Fruit fly (Drosophila melanogaster) whole organism, embryonic: ENCODE results near the gene Cep135.

Source experiments
- ATbp ChIP-seq: fragments of 200-800 bp; sonication (Bioruptor generic); optimal IDR thresholded peaks from 2 replicates; lab custom pipeline; 2017; ENCODE audit warnings: missing biosample characterization, mild to moderate bottlenecking, missing genetic modification characterization, missing genetic modification reagents
- CG1024 ChIP-seq: fragments of 200-800 bp; sonication (Bioruptor generic); IDR thresholded peaks from 2 replicates; pipeline ENCODE4 v1.3.6; 2022; ENCODE audit warnings: missing biosample characterization, missing genetic modification characterization
- CG10543 ChIP-seq: fragments of 200-800 bp; sonication (Bioruptor generic); optimal IDR thresholded peaks from 3 replicates; lab custom pipeline; 2017; ENCODE audit warnings: missing biosample characterization, mild to moderate bottlenecking, missing genetic modification characterization, moderate library complexity
- CG12236 ChIP-seq: fragments of 200-800 bp; sonication (Bioruptor generic); optimal IDR thresholded peaks from 2 replicates; lab custom pipeline; 2016; ENCODE audit warnings: missing biosample characterization, missing genetic modification characterization
- CG1233 ChIP-seq: fragments of 200-800 bp; sonication (Bioruptor generic); optimal IDR thresholded peaks from 4 replicates; lab custom pipeline; 2018; ENCODE audit warnings: missing biosample characterization, mild to moderate bottlenecking, missing genetic modification characterization
- CG13424 ChIP-seq: fragments of 200-800 bp; sonication (Bioruptor generic); optimal IDR thresholded peaks from 2 replicates; lab custom pipeline; 2019; ENCODE audit warnings: missing biosample characterization, mild to moderate bottlenecking, missing genetic modification characterization, moderate library complexity
- CG14667 ChIP-seq: fragments of 200-800 bp; sonication (Bioruptor generic); IDR thresholded peaks from 2 replicates; pipeline ENCODE4 v1.3.6; 2022; ENCODE audit warnings: missing biosample characterization, missing genetic modification characterization
- CG14710 ChIP-seq: fragments of 200-800 bp; sonication (Bioruptor generic); optimal IDR thresholded peaks from 3 replicates; lab custom pipeline; 2019; ENCODE audit warnings: missing biosample characterization, mild to moderate bottlenecking, missing genetic modification characterization, moderate library complexity
- CG1602 ChIP-seq: fragments of 200-800 bp; sonication (Bioruptor generic); optimal IDR thresholded peaks from 3 replicates; lab custom pipeline; 2016; ENCODE audit warnings: missing biosample characterization, missing genetic modification characterization
- CG17802 ChIP-seq: fragments of 200-800 bp; sonication (Bioruptor generic); optimal IDR thresholded peaks from 2 replicates; lab custom pipeline; 2018; ENCODE audit warnings: missing biosample characterization, mild to moderate bottlenecking, missing genetic modification characterization, moderate library complexity
- CG31224 ChIP-seq: fragments of 200-800 bp; sonication (Bioruptor generic); IDR thresholded peaks from 2 replicates; pipeline ENCODE4 v1.3.6; 2022; ENCODE audit warnings: missing biosample characterization, missing genetic modification characterization
- CG4424 ChIP-seq: fragments of 200-800 bp; sonication (Bioruptor generic); optimal IDR thresholded peaks from 3 replicates; lab custom pipeline; 2016; ENCODE audit warnings: missing biosample characterization, missing genetic modification characterization
- CG4707 ChIP-seq: fragments of 200-800 bp; sonication (Bioruptor generic); optimal IDR thresholded peaks from 2 replicates; lab custom pipeline; 2018; ENCODE audit warnings: missing biosample characterization, mild to moderate bottlenecking, missing genetic modification characterization, moderate library complexity
- CG4730 ChIP-seq: fragments of 200-800 bp; sonication (Bioruptor generic); IDR thresholded peaks from 2 replicates; pipeline ENCODE4 v1.3.6; 2022; ENCODE audit warnings: missing biosample characterization, missing genetic modification characterization
- CG4820 ChIP-seq: fragments of 200-800 bp; sonication (Bioruptor generic); optimal IDR thresholded peaks from 3 replicates; lab custom pipeline; 2016; ENCODE audit warnings: missing biosample characterization, missing genetic modification characterization
- CG4854 ChIP-seq: fragments of 200-800 bp; sonication (Bioruptor generic); optimal IDR thresholded peaks from 2 replicates; lab custom pipeline; 2016; ENCODE audit warnings: missing biosample characterization, missing genetic modification characterization, inconsistent platforms
- CG5180 ChIP-seq: fragments of 200-800 bp; sonication (Bioruptor generic); optimal IDR thresholded peaks from 3 replicates; lab custom pipeline; 2017; ENCODE audit warnings: missing biosample characterization, missing genetic modification characterization, mild to moderate bottlenecking, moderate library complexity, missing genetic modification reagents
- CG5953 ChIP-seq: fragments of 200-800 bp; sonication (Bioruptor generic); IDR thresholded peaks from 2 replicates; pipeline ENCODE4 v1.3.6; 2022; ENCODE audit warnings: missing biosample characterization, missing genetic modification characterization
- CG7271 ChIP-seq: fragments of 200-800 bp; sonication (Bioruptor generic); optimal IDR thresholded peaks from 2 replicates; lab custom pipeline; 2018; ENCODE audit warnings: missing biosample characterization, mild to moderate bottlenecking, missing genetic modification characterization, moderate library complexity
- CG7357 ChIP-seq: fragments of 200-800 bp; sonication (Bioruptor generic); IDR thresholded peaks from 3 replicates; pipeline ENCODE4 v1.3.6; 2022; ENCODE audit warnings: missing biosample characterization, missing genetic modification characterization
- CG7745 ChIP-seq: fragments of 200-800 bp; sonication (Bioruptor generic); optimal IDR thresholded peaks from 2 replicates; lab custom pipeline; 2018; ENCODE audit warnings: missing biosample characterization, mild to moderate bottlenecking, missing genetic modification characterization, moderate library complexity
- CG8924 ChIP-seq: fragments of 200-800 bp; optimal IDR thresholded peaks from 3 replicates; lab custom pipeline; 2019; ENCODE audit warnings: missing biosample characterization, mild to moderate bottlenecking, missing genetic modification characterization, moderate library complexity
- CHES-1-like ChIP-seq: fragments of 200-800 bp; sonication (Bioruptor generic); optimal IDR thresholded peaks from 2 replicates; lab custom pipeline; 2016; ENCODE audit warnings: missing biosample characterization, missing genetic modification characterization
- Chrac-16 ChIP-seq: fragments of 200-800 bp; sonication (Bioruptor generic); optimal IDR thresholded peaks from 3 replicates; lab custom pipeline; 2016; ENCODE audit warnings: missing biosample characterization, missing genetic modification characterization
- CrebB ChIP-seq: fragments of 200-800 bp; sonication (Bioruptor generic); optimal IDR thresholded peaks from 3 replicates; lab custom pipeline; 2018; ENCODE audit warnings: missing biosample characterization, mild to moderate bottlenecking, missing genetic modification characterization
- Deaf1 ChIP-seq: fragments of 200-800 bp; optimal IDR thresholded peaks from 3 replicates; lab custom pipeline; 2019; ENCODE audit warnings: missing biosample characterization, mild to moderate bottlenecking, missing genetic modification characterization, moderate library complexity
- Doc2 ChIP-seq: fragments of 200-800 bp; sonication (Bioruptor generic); IDR thresholded peaks from 2 replicates; pipeline ENCODE4 v1.3.6; 2022; ENCODE audit warnings: missing biosample characterization, missing genetic modification characterization
- Fer3 ChIP-seq: fragments of 200-800 bp; sonication (Bioruptor generic); optimal IDR thresholded peaks from 2 replicates; lab custom pipeline; 2018; ENCODE audit warnings: missing biosample characterization, mild to moderate bottlenecking, missing genetic modification characterization, moderate library complexity
- HLH54F ChIP-seq: fragments of 200-800 bp; sonication (Bioruptor generic); optimal IDR thresholded peaks from 3 replicates; lab custom pipeline; 2016; ENCODE audit warnings: missing biosample characterization, missing genetic modification characterization
- Hr78 ChIP-seq, 2 experiments: fragments of 200-800 bp in 1 of 2; fragments of >200 bp in 1 of 2; sonication (Bioruptor generic) in 1 of 2; optimal IDR thresholded peaks; 2 replicates each; lab custom pipeline; 2017 to 2019; ENCODE audit warnings: missing biosample characterization in 2 of 2, missing genetic modification characterization in 2 of 2, mild to moderate bottlenecking in 1 of 2, moderate library complexity in 1 of 2
- NFAT ChIP-seq: fragments of 200-800 bp; sonication (Bioruptor generic); IDR thresholded peaks from 2 replicates; pipeline ENCODE4 v1.3.6; 2022; ENCODE audit warnings: missing biosample characterization, missing genetic modification characterization
- Rfx ChIP-seq: fragments of 200-800 bp; sonication (Bioruptor generic); IDR thresholded peaks from 2 replicates; pipeline ENCODE4 v1.3.6; 2022; ENCODE audit warnings: missing biosample characterization, missing genetic modification characterization
- Six4 ChIP-seq: fragments of 200-800 bp; sonication (Bioruptor generic); optimal IDR thresholded peaks from 2 replicates; lab custom pipeline; 2016; ENCODE audit warnings: missing biosample characterization, missing genetic modification characterization
- Xbp1 ChIP-seq: fragments of 200-800 bp; sonication (Bioruptor generic); optimal IDR thresholded peaks from 3 replicates; lab custom pipeline; 2016; ENCODE audit warnings: missing biosample characterization, mild to moderate bottlenecking, missing genetic modification characterization
- ab ChIP-seq: fragments of 200-800 bp; sonication (Bioruptor generic); optimal IDR thresholded peaks from 2 replicates; lab custom pipeline; 2016; ENCODE audit warnings: missing biosample characterization, missing genetic modification characterization
- bsh ChIP-seq, 2 experiments: fragments of 200-800 bp; sonication (Bioruptor generic); optimal IDR thresholded peaks; 2 replicates each; lab custom pipeline; 2017 to 2018; ENCODE audit warnings: mild to moderate bottlenecking in 2 of 2, missing biosample characterization in 2 of 2, missing genetic modification characterization in 2 of 2, moderate library complexity in 1 of 2
- chn ChIP-seq: fragments of 200-800 bp; sonication (Bioruptor generic); optimal IDR thresholded peaks from 2 replicates; lab custom pipeline; 2016; ENCODE audit warnings: missing biosample characterization, missing genetic modification characterization
- exex ChIP-seq: fragments of 200-800 bp; sonication (Bioruptor generic); optimal IDR thresholded peaks from 4 replicates; lab custom pipeline; 2018; ENCODE audit warnings: missing biosample characterization, mild to moderate bottlenecking, missing genetic modification characterization, moderate library complexity
- ftz-f1 ChIP-seq: fragments of 200-800 bp; sonication (Bioruptor generic); optimal IDR thresholded peaks from 2 replicates; lab custom pipeline; 2016; ENCODE audit warnings: missing biosample characterization, missing genetic modification characterization
- gcm ChIP-seq: fragments of 200-800 bp; sonication (Bioruptor generic); optimal IDR thresholded peaks from 2 replicates; lab custom pipeline; 2019; ENCODE audit warnings: missing biosample characterization, mild to moderate bottlenecking, missing genetic modification characterization, moderate library complexity
- lilli ChIP-seq: fragments of 200-800 bp; sonication (Bioruptor generic); optimal IDR thresholded peaks from 3 replicates; lab custom pipeline; 2016; ENCODE audit warnings: missing biosample characterization, missing genetic modification characterization
- mld ChIP-seq: fragments of 200-800 bp; sonication (Bioruptor generic); IDR thresholded peaks from 3 replicates; pipeline ENCODE4 v1.3.6; 2022; ENCODE audit warnings: missing biosample characterization, missing genetic modification characterization; ENCODE audit not compliant: partially characterized antibody
- nau ChIP-seq: fragments of 200-800 bp; sonication (Bioruptor generic); optimal IDR thresholded peaks from 3 replicates; lab custom pipeline; 2017; ENCODE audit warnings: missing biosample characterization, mild to moderate bottlenecking, missing genetic modification characterization, missing genetic modification reagents
- schlank ChIP-seq: fragments of 200-800 bp; sonication (Bioruptor generic); optimal IDR thresholded peaks from 2 replicates; lab custom pipeline; 2018; ENCODE audit warnings: missing biosample characterization, mild to moderate bottlenecking, missing genetic modification characterization
- sens-2 ChIP-seq: fragments of 200-800 bp; sonication (Bioruptor generic); IDR thresholded peaks from 2 replicates; pipeline ENCODE4 v1.3.6; 2022; ENCODE audit warnings: missing biosample characterization, missing genetic modification characterization
- tgo ChIP-seq: fragments of 200-800 bp; sonication (Bioruptor generic); IDR thresholded peaks from 3 replicates; pipeline ENCODE4 v1.3.6; 2022; ENCODE audit warnings: missing biosample characterization, missing genetic modification characterization
- unpg ChIP-seq: fragments of 200-800 bp; sonication (Bioruptor generic); optimal IDR thresholded peaks from 3 replicates; lab custom pipeline; 2018; ENCODE audit warnings: missing biosample characterization, mild to moderate bottlenecking, missing genetic modification characterization, moderate library complexity

Cep135 gene

dm6 chr3L:15136659-15137572 lies 20.4 kb downstream of the Cep135 start, which contains the start of gene CG12316 (continued):
- TF ChIP-seq sens-2 (GFP tag; lab: Robert Waterston, UW), result peak; percentile 71
- peak; percentile 86 for TF ChIP-seq CG4854 (GFP tag; lab: Kevin White, UChicago)
- peak in 1 of 2 experiments; percentile 82 for TF ChIP-seq Hr78 (GFP tag; optimal IDR thresholded peaks at IDR 0.05; lab: Kevin White, UChicago)
- TF ChIP-seq CG4820, result peak; percentile 100
- TF ChIP-seq bsh (GFP tag; optimal IDR thresholded peaks at IDR 0.05; lab: Kevin White, UChicago), result peak; percentile 93 to 96
- peak; percentile 89 for TF ChIP-seq CHES-1-like (GFP tag; lab: Kevin White, UChicago)
- peak; percentile 77 for TF ChIP-seq CG17802
- TF ChIP-seq NFAT (GFP tag; lab: Robert Waterston, UW), result no peak; the same call in 1 of the 2 replicates
- TF ChIP-seq CG1233 (GFP tag; lab: Kevin White, UChicago), result peak; percentile 91
- peak; percentile 94 for TF ChIP-seq unpg (GFP tag; lab: Kevin White, UChicago)
- TF ChIP-seq Rfx (GFP tag; lab: Robert Waterston, UW), result peak; percentile 87
- TF ChIP-seq CG14710 (tag; lab: Kevin White, UChicago), result peak; percentile 93
- peak; percentile 89 for TF ChIP-seq CG4424
- peak; percentile 75 for TF ChIP-seq CG31224 (GFP tag; lab: Robert Waterston, UW)
- peak; percentile 73 for TF ChIP-seq CG7271 (tag; lab: Kevin White, UChicago)
- peak; percentile 93 for TF ChIP-seq lilli (GFP tag; lab: Kevin White, UChicago)
- no peak for TF ChIP-seq CG5180 (GFP tag; lab: Kevin White, UChicago)
- no peak; the same call in 1 of the 2 replicates for TF ChIP-seq Doc2
- peak; percentile 13 for TF ChIP-seq ftz-f1 (GFP tag; lab: Kevin White, UChicago)
- peak; percentile 74 for TF ChIP-seq CG7357 (GFP tag; lab: Robert Waterston, UW)
- TF ChIP-seq CG1024 (GFP tag; lab: Robert Waterston, UW), result peak; percentile 82
- TF ChIP-seq HLH54F (GFP tag; lab: Kevin White, UChicago), result peak; percentile 94
- TF ChIP-seq CG5953 (GFP tag; lab: Robert Waterston, UW), result peak; percentile 76
- peak; percentile 93 for TF ChIP-seq CG13424 (tag; lab: Kevin White, UChicago)
- TF ChIP-seq CG1602 (GFP tag; lab: Kevin White, UChicago), result peak; percentile 77
- TF ChIP-seq Chrac-16 (GFP tag; lab: Kevin White, UChicago), result peak; percentile 86
- TF ChIP-seq gcm (GFP tag; lab: Kevin White, UChicago), result peak; percentile 97
- peak; percentile 79 for TF ChIP-seq Deaf1
- peak; percentile 4 for TF ChIP-seq CG7745 (tag; lab: Kevin White, UChicago)
- peak; percentile 74 for TF ChIP-seq exex (tag; lab: Kevin White, UChicago)
- peak; percentile 86 for TF ChIP-seq Six4 (GFP tag; lab: Kevin White, UChicago)
- peak; percentile 89 for TF ChIP-seq Fer3 (tag; lab: Kevin White, UChicago)
- peak; percentile 88 for TF ChIP-seq CG4707 (GFP tag; lab: Kevin White, UChicago)
- peak; percentile 57 for TF ChIP-seq ab (GFP tag; lab: Kevin White, UChicago)
- peak; percentile 91 for TF ChIP-seq chn (GFP tag; lab: Kevin White, UChicago)
- TF ChIP-seq CG14667 (GFP tag; lab: Robert Waterston, UW), result peak; percentile 38; the same call in 1 of the 2 replicates
- TF ChIP-seq CG12236 (GFP tag; lab: Kevin White, UChicago), result peak; percentile 72
- peak; percentile 92 for TF ChIP-seq CrebB (tag; lab: Kevin White, UChicago)
- peak; percentile 60 for TF ChIP-seq CG4730 (GFP tag; lab: Robert Waterston, UW)
- TF ChIP-seq CG10543 (GFP tag; lab: Kevin White, UChicago), result peak; percentile 96
- TF ChIP-seq nau (GFP tag; lab: Kevin White, UChicago), result no peak
- peak; percentile 88 for TF ChIP-seq Xbp1 (GFP tag; lab: Kevin White, UChicago)
- peak; percentile 84 for TF ChIP-seq schlank (tag; lab: Kevin White, UChicago)
- TF ChIP-seq tgo (GFP tag; lab: Robert Waterston, UW), result peak; percentile 73
- peak; percentile 95 for TF ChIP-seq CG8924 (tag; lab: Kevin White, UChicago)
- TF ChIP-seq mld (GFP tag; lab: Robert Waterston, UW), result peak; percentile 47; the same call in 1 of the 3 replicates
- TF ChIP-seq ATbp (GFP tag; lab: Kevin White, UChicago), result peak; percentile 91
